Worm (Caenorhabditis elegans): ENCODE results near the gene C36A4.11.

C36A4.11 gene

ce11 chrIII:3862918-3863385 lies 22.6 kb downstream of the C36A4.11 start, which contains the start of gene brc-1 (continued):
- peak; percentile 56 for TF ChIP-seq nhr-43 (tag; optimal IDR thresholded peaks at IDR 0.05; ENCODE audit: poor library complexity, severe bottlenecking)
- peak; percentile 57 for TF ChIP-seq pqm-1 (tag; optimal IDR thresholded peaks at IDR 0.05)
- peak; percentile 96 for TF ChIP-seq fkh-10 (GFP tag; optimal IDR thresholded peaks at IDR 0.05)
- TF ChIP-seq unc-39 (tag; optimal IDR thresholded peaks at IDR 0.05), result no peak
- no peak for TF ChIP-seq nhr-77 (tag; optimal IDR thresholded peaks at IDR 0.05)
- TF ChIP-seq nhr-12 (tag; optimal IDR thresholded peaks at IDR 0.05), result no peak
- peak; percentile 51 for TF ChIP-seq tbx-2 (tag; optimal IDR thresholded peaks at IDR 0.05)
- no peak for TF ChIP-seq nhr-76 (tag; optimal IDR thresholded peaks at IDR 0.05)
- TF ChIP-seq jun-1 (tag; optimal IDR thresholded peaks at IDR 0.05), result peak; percentile 57
- TF ChIP-seq skn-1 (tag; optimal IDR thresholded peaks at IDR 0.05), result peak; percentile 49
- TF ChIP-seq ceh-82 (tag; optimal IDR thresholded peaks at IDR 0.05), result peak; percentile 32
- no peak for TF ChIP-seq elt-3 (tag; optimal IDR thresholded peaks at IDR 0.05)
- peak; percentile 73 for TF ChIP-seq lsy-12 (tag; optimal IDR thresholded peaks at IDR 0.05)
- TF ChIP-seq hmg-11 (tag; optimal IDR thresholded peaks at IDR 0.05), result peak; percentile 98
- peak; percentile 9 for TF ChIP-seq ZK546.5 (tag; optimal IDR thresholded peaks at IDR 0.05)
- peak; percentile 32 for TF ChIP-seq elt-1 (tag; optimal IDR thresholded peaks at IDR 0.05)
- peak; percentile 18 for TF ChIP-seq unc-62 (GFP tag; optimal IDR thresholded peaks at IDR 0.05)
- no peak for TF ChIP-seq zag-1 (tag; optimal IDR thresholded peaks at IDR 0.05)
- TF ChIP-seq mml-1 (tag; optimal IDR thresholded peaks at IDR 0.05), result no peak
- peak; percentile 37 for TF ChIP-seq nhr-11 (tag; optimal IDR thresholded peaks at IDR 0.05)
- peak; percentile 10 for TF ChIP-seq ztf-4 (tag; optimal IDR thresholded peaks at IDR 0.05)
- peak; percentile 97 for TF ChIP-seq ama-1 (optimal IDR thresholded peaks at IDR 0.05)
- no peak for TF ChIP-seq ceh-16 (tag; optimal IDR thresholded peaks at IDR 0.05)
- TF ChIP-seq ztf-11 (tag; optimal IDR thresholded peaks at IDR 0.05), result no peak
- TF ChIP-seq pha-4 (tag; optimal IDR thresholded peaks at IDR 0.05), result peak; percentile 86

ce11 chrIII:3863814-3864507 lies 23.6 kb downstream of the C36A4.11 start, which contains the start of gene acs-19:
Gene acs-19 (plus strand): TSS chrIII:3864489.
- no peak for TF ChIP-seq ceh-9 (tag; optimal IDR thresholded peaks at IDR 0.05)
- no peak for TF ChIP-seq mml-1 (tag; optimal IDR thresholded peaks at IDR 0.05)
- no peak for TF ChIP-seq ceh-82 (tag; optimal IDR thresholded peaks at IDR 0.05)
- TF ChIP-seq nhr-77 (tag; optimal IDR thresholded peaks at IDR 0.05), result no peak
- no peak for TF ChIP-seq nhr-23 (tag; optimal IDR thresholded peaks at IDR 0.05)
- no peak for TF ChIP-seq ztf-11 (tag; optimal IDR thresholded peaks at IDR 0.05)
- peak; percentile 19 for TF ChIP-seq fkh-10 (GFP tag; optimal IDR thresholded peaks at IDR 0.05)
- no peak for TF ChIP-seq jun-1 (tag; optimal IDR thresholded peaks at IDR 0.05)
- TF ChIP-seq nhr-67 (tag; optimal IDR thresholded peaks at IDR 0.05), result no peak
- TF ChIP-seq hmg-11 (tag; optimal IDR thresholded peaks at IDR 0.05), result peak; percentile 14
- TF ChIP-seq ama-1 (optimal IDR thresholded peaks at IDR 0.05), result peak; percentile 26
- TF ChIP-seq nhr-43 (tag; optimal IDR thresholded peaks at IDR 0.05; ENCODE audit: poor library complexity, severe bottlenecking), result peak; percentile 2
- no peak for TF ChIP-seq skn-1 (tag; optimal IDR thresholded peaks at IDR 0.05)
- no peak for TF ChIP-seq elt-3 (tag; optimal IDR thresholded peaks at IDR 0.05)
- TF ChIP-seq sea-2 (GFP tag; optimal IDR thresholded peaks at IDR 0.05), result no peak
- no peak for TF ChIP-seq nhr-25 (tag; optimal IDR thresholded peaks at IDR 0.05)
- TF ChIP-seq egl-5 (tag; optimal IDR thresholded peaks at IDR 0.05), result no peak
- TF ChIP-seq unc-62 (GFP tag; optimal IDR thresholded peaks at IDR 0.05), result no peak
- TF ChIP-seq pha-4 (tag; optimal IDR thresholded peaks at IDR 0.05), result peak; percentile 5
- TF ChIP-seq zag-1 (tag; optimal IDR thresholded peaks at IDR 0.05), result no peak
- no peak for TF ChIP-seq egl-27 (tag; optimal IDR thresholded peaks at IDR 0.05)
- peak; percentile 23 for TF ChIP-seq elt-2 (tag; optimal IDR thresholded peaks at IDR 0.05)
- no peak for TF ChIP-seq nhr-76 (tag; optimal IDR thresholded peaks at IDR 0.05)
- TF ChIP-seq ceh-28 (tag; optimal IDR thresholded peaks at IDR 0.05), result no peak
- no peak for TF ChIP-seq nfya-1 (tag; optimal IDR thresholded peaks at IDR 0.05; ENCODE audit: insufficient read depth)
- TF ChIP-seq fos-1 (tag; optimal IDR thresholded peaks at IDR 0.05), result no peak
- TF ChIP-seq pqm-1 (tag; optimal IDR thresholded peaks at IDR 0.05), result no peak
- TF ChIP-seq elt-1 (tag; optimal IDR thresholded peaks at IDR 0.05), result no peak
- no peak for TF ChIP-seq nhr-11 (tag; optimal IDR thresholded peaks at IDR 0.05)
- no peak for TF ChIP-seq tbx-2 (tag; optimal IDR thresholded peaks at IDR 0.05)
- TF ChIP-seq R02D3.7 (tag; optimal IDR thresholded peaks at IDR 0.05), result no peak
